Worm (Caenorhabditis elegans): ENCODE results near the gene mig-39.
A peak's percentile ranks its signal among the peaks of the same experiment; 100 is the strongest.

Gene mig-39

DNA sequence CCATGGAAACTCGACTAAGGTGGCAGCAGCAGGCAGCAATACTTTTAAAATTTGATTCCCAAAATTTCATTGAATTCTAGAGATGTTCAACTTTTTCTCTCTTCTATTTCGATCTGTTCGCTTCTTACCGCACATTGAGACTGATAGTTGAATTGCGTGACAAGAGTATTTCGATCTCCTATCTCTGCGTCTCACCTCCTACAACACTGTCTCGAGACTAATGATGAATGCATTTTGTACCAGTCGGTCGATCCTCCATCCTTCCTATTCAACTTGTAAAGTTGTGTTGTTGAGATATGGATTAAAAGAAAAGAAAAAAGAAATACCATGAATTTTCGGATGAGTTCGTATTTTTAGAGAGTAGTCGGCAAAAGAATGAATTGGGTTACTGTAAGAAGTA lies 15.7 kb upstream of the mig-39 start:
- TF ChIP-seq hlh-6 (tag; optimal IDR thresholded peaks at IDR 0.05) (no peak), che-1 (tag; optimal IDR thresholded peaks at IDR 0.05) (no peak), tbx-7 (tag; optimal IDR thresholded peaks at IDR 0.05) (no peak), ztf-16 (tag; optimal IDR thresholded peaks at IDR 0.05) (no peak), ttx-3 (tag; optimal IDR thresholded peaks at IDR 0.05) (no peak), hlh-30 (tag; optimal IDR thresholded peaks at IDR 0.05; ENCODE audit: insufficient read depth) (no peak), unc-86 (tag; optimal IDR thresholded peaks at IDR 0.05) (no peak), ceh-48 (tag; optimal IDR thresholded peaks at IDR 0.05) (no peak), elt-4 (tag; optimal IDR thresholded peaks at IDR 0.05) (no peak), npax-4 (tag; optimal IDR thresholded peaks at IDR 0.05) (no peak), ceh-30 (tag; optimal IDR thresholded peaks at IDR 0.05) (no peak), pag-3 (tag; optimal IDR thresholded peaks at IDR 0.05; ENCODE audit: borderline replicate concordance) (no peak), dmd-4 (tag; optimal IDR thresholded peaks at IDR 0.05; ENCODE audit: borderline replicate concordance) (no peak), odd-2 (tag; optimal IDR thresholded peaks at IDR 0.05) (no peak), ref-2 (tag; optimal IDR thresholded peaks at IDR 0.05) (no peak), lim-6 (tag; optimal IDR thresholded peaks at IDR 0.05) (no peak)

- TF ChIP-seq sdc-2 (tag; optimal IDR thresholded peaks at IDR 0.05) = no peak
- TF ChIP-seq lin-11 (tag; optimal IDR thresholded peaks at IDR 0.05) = no peak
- TF ChIP-seq K09A11.1 (tag; optimal IDR thresholded peaks at IDR 0.05; ENCODE audit: insufficient read depth) = no peak
- TF ChIP-seq ceh-34 (tag; optimal IDR thresholded peaks at IDR 0.05) = no peak
Measured at ce11 chrIII:8457605-8458004, 9.2 kb upstream of the mig-39 start.

- TF ChIP-seq ceh-31 (tag; optimal IDR thresholded peaks at IDR 0.05) (peak; percentile 40), nfya-1 (tag; optimal IDR thresholded peaks at IDR 0.05) (peak; percentile 95), unc-55 (GFP tag; optimal IDR thresholded peaks at IDR 0.05) (peak; percentile 8), odd-2 (tag; optimal IDR thresholded peaks at IDR 0.05) (no peak)
Measured at ce11 chrIII:8461410-8461809, 5.4 kb upstream of the mig-39 start.

- TF ChIP-seq ceh-9 (tag; optimal IDR thresholded peaks at IDR 0.05) (no peak), unc-86 (tag; optimal IDR thresholded peaks at IDR 0.05) (no peak), pros-1 (tag; optimal IDR thresholded peaks at IDR 0.05) (no peak), tbx-2 (tag; optimal IDR thresholded peaks at IDR 0.05) (no peak), ceh-14 (tag; optimal IDR thresholded peaks at IDR 0.05) (no peak), F13H6.1 (tag; optimal IDR thresholded peaks at IDR 0.05) (no peak), mec-3 (tag; optimal IDR thresholded peaks at IDR 0.05; ENCODE audit: borderline replicate concordance) (no peak), hlh-8 (tag; optimal IDR thresholded peaks at IDR 0.05) (no peak), ref-2 (tag; optimal IDR thresholded peaks at IDR 0.05) (no peak), sox-2 (GFP tag; IDR thresholded peaks at IDR 0.05) (no peak), ttx-3 (tag; optimal IDR thresholded peaks at IDR 0.05) (no peak), pat-9 (tag; optimal IDR thresholded peaks at IDR 0.05) (no peak), ztf-16 (tag; optimal IDR thresholded peaks at IDR 0.05) (no peak), ceh-22 (tag; optimal IDR thresholded peaks at IDR 0.05) (no peak)
Measured at ce11 chrIII:8467520-8467919, 685 bp downstream of the mig-39 start.

DNA sequence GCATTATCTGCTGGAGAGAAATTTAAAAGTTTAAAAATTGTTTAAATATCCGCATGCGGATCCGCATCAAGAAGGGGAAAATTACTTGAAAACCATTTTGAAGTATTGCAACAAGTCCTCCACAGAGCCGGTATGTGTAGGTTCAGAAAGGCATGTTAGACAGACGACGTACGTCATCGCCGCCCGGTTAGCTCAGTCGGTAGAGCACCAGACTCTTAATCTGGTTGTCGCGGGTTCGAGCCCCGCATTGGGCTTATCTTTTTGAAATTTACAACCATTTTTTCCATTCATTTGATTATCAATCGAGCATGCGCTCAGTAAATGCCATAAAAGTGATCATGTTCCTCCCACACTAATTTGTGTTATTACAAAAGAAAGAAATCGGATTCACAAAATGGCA lies 6.5 kb downstream of the mig-39 start:
- TF ChIP-seq lim-6 (tag; optimal IDR thresholded peaks at IDR 0.05) (no peak), ahr-1 (tag; optimal IDR thresholded peaks at IDR 0.05) (no peak), mec-3 (tag; optimal IDR thresholded peaks at IDR 0.05; ENCODE audit: borderline replicate concordance) (no peak), F13H6.1 (tag; optimal IDR thresholded peaks at IDR 0.05) (no peak), unc-3 (GFP tag; conservative IDR thresholded peaks at IDR 0.05) (no peak), unc-3 (tag; optimal IDR thresholded peaks at IDR 0.05) (no peak), K09A11.1 (tag; optimal IDR thresholded peaks at IDR 0.05; ENCODE audit: insufficient read depth) (no peak), ceh-2 (tag; optimal IDR thresholded peaks at IDR 0.05) (no peak), ceh-34 (tag; optimal IDR thresholded peaks at IDR 0.05) (no peak), C08G9.2 (tag; optimal IDR thresholded peaks at IDR 0.05) (no peak), ttx-3 (tag; optimal IDR thresholded peaks at IDR 0.05) (no peak), nfya-1 (tag; optimal IDR thresholded peaks at IDR 0.05) (no peak), dve-1 (tag; optimal IDR thresholded peaks at IDR 0.05) (no peak), nhr-232 (tag; optimal IDR thresholded peaks at IDR 0.05) (no peak), sdc-2 (tag; optimal IDR thresholded peaks at IDR 0.05) (no peak), ceh-31 (tag; optimal IDR thresholded peaks at IDR 0.05) (no peak), ceh-18 (tag; optimal IDR thresholded peaks at IDR 0.05) (no peak), zip-5 (tag; optimal IDR thresholded peaks at IDR 0.05) (no peak), fax-1 (tag; optimal IDR thresholded peaks at IDR 0.05) (no peak), npax-4 (tag; optimal IDR thresholded peaks at IDR 0.05) (no peak)

All from whole organism, late embryonic.